Worm (Caenorhabditis elegans) whole organism, young adult: ENCODE results near the gene ckb-2.

ENCODE experiments used
- D2030.7 ChIP-seq: fragments of 200-800 bp; sonication (Bioruptor generic); IDR thresholded peaks from 2 replicates; pipeline ENCODE4 v1.3.6; 2022; ENCODE audit warnings: missing genetic modification reagents, missing genetic modification characterization, missing compliant biosample characterization
- F23B12.7 ChIP-seq: sonication (generic microtip); optimal IDR thresholded peaks from 2 replicates; lab custom pipeline; 2017; ENCODE audit warnings: missing genetic modification characterization, mild to moderate bottlenecking, missing compliant biosample characterization, antibody characterized with exemption, moderate library complexity; ENCODE audit not compliant: insufficient read depth
- F52B5.7 ChIP-seq: sonication (generic microtip); optimal IDR thresholded peaks from 2 replicates; lab custom pipeline; 2016; ENCODE audit warnings: mild to moderate bottlenecking, missing genetic modification characterization, missing compliant biosample characterization
- K12H6.12 ChIP-seq: fragments of 200-800 bp; sonication (Bioruptor generic); optimal IDR thresholded peaks from 2 replicates; lab custom pipeline; 2018; ENCODE audit warnings: mild to moderate bottlenecking, missing genetic modification characterization, missing compliant biosample characterization
- T07F8.4 ChIP-seq: sonication (generic microtip); optimal IDR thresholded peaks from 2 replicates; lab custom pipeline; 2016; ENCODE audit warnings: mild to moderate bottlenecking, missing genetic modification characterization, moderate library complexity, missing compliant biosample characterization
- T26A5.8 ChIP-seq: sonication (generic microtip); optimal IDR thresholded peaks from 2 replicates; lab custom pipeline; 2016; ENCODE audit warnings: missing genetic modification characterization, missing compliant biosample characterization
- Y53G8AR.9 ChIP-seq: fragments of 200-800 bp; sonication (Bioruptor generic); conservative IDR thresholded peaks from 2 replicates; pipeline ENCODE4 v1.3.6; 2022; ENCODE audit warnings: missing genetic modification reagents, missing genetic modification characterization, missing compliant biosample characterization
- aptf-2 ChIP-seq: fragments of 200-800 bp; sonication (Bioruptor generic); conservative IDR thresholded peaks from 2 replicates; pipeline ENCODE4 v1.3.6; 2022; ENCODE audit warnings: missing genetic modification reagents, missing genetic modification characterization, missing compliant biosample characterization
- attf-3 ChIP-seq: fragments of 200-800 bp; sonication (Bioruptor generic); conservative IDR thresholded peaks from 2 replicates; pipeline ENCODE4 v1.3.6; 2022; ENCODE audit warnings: missing genetic modification reagents, missing genetic modification characterization, missing compliant biosample characterization
- attf-5 ChIP-seq: fragments of 200-800 bp; sonication (Bioruptor generic); optimal IDR thresholded peaks from 2 replicates; lab custom pipeline; 2018; ENCODE audit warnings: mild to moderate bottlenecking, missing genetic modification characterization, missing compliant biosample characterization
- cebp-1 ChIP-seq, 2 experiments: fragments of 200-800 bp in 1 of 2; sonication (Bioruptor generic) in 1 of 2; sonication (generic microtip) in 1 of 2; IDR thresholded peaks in 1 of 2; optimal IDR thresholded peaks in 1 of 2; 2 replicates each; pipeline versions ENCODE4 v1.3.6 to Lab custom; 2017 to 2022; ENCODE audit warnings: missing compliant biosample characterization in 2 of 2, missing genetic modification characterization in 2 of 2, mild to moderate bottlenecking in 1 of 2, missing genetic modification reagents in 1 of 2, moderate library complexity in 1 of 2
- cebp-2 ChIP-seq: fragments of 200-800 bp; sonication (Bioruptor generic); IDR thresholded peaks from 2 replicates; pipeline ENCODE4 v1.3.6; 2022; ENCODE audit warnings: missing genetic modification characterization, missing compliant biosample characterization
- ceh-40 ChIP-seq: fragments of 200-800 bp; sonication (Bioruptor generic); IDR thresholded peaks from 2 replicates; pipeline ENCODE4 v1.3.6; 2022; ENCODE audit warnings: missing genetic modification characterization, missing compliant biosample characterization
- ceh-79 ChIP-seq: sonication (generic microtip); optimal IDR thresholded peaks from 2 replicates; lab custom pipeline; 2017; ENCODE audit warnings: mild to moderate bottlenecking, missing genetic modification characterization, missing compliant biosample characterization
- dox-1 ChIP-seq: fragments of 200-800 bp; sonication (Bioruptor generic); IDR thresholded peaks from 2 replicates; pipeline ENCODE4 v1.3.6; 2022; ENCODE audit warnings: missing genetic modification reagents, missing genetic modification characterization, missing compliant biosample characterization
- egl-44 ChIP-seq: fragments of 200-800 bp; sonication (Bioruptor generic); IDR thresholded peaks from 2 replicates; pipeline ENCODE4 v1.3.6; 2022; ENCODE audit warnings: missing genetic modification reagents, missing genetic modification characterization, missing compliant biosample characterization
- gei-17 ChIP-seq: fragments of 200-800 bp; sonication (Bioruptor generic); optimal IDR thresholded peaks from 2 replicates; lab custom pipeline; 2018; ENCODE audit warnings: mild to moderate bottlenecking, missing genetic modification characterization, missing compliant biosample characterization
- hmg-1.2 ChIP-seq: fragments of 200-800 bp; sonication (Bioruptor generic); IDR thresholded peaks from 2 replicates; pipeline ENCODE4 v1.3.6; 2022; ENCODE audit warnings: missing genetic modification reagents, missing genetic modification characterization, missing compliant biosample characterization
- hsf-1 ChIP-seq: fragments of 200-800 bp; sonication (Bioruptor generic); IDR thresholded peaks from 2 replicates; pipeline ENCODE4 v1.3.6; 2022; ENCODE audit warnings: missing genetic modification reagents, missing genetic modification characterization, missing compliant biosample characterization
- lin-26 ChIP-seq: fragments of 200-800 bp; sonication (Bioruptor generic); IDR thresholded peaks from 2 replicates; pipeline ENCODE4 v1.3.6; 2022; ENCODE audit warnings: missing genetic modification reagents, missing genetic modification characterization, missing compliant biosample characterization
- lin-40 ChIP-seq: sonication (generic microtip); optimal IDR thresholded peaks from 2 replicates; lab custom pipeline; 2016; ENCODE audit warnings: missing genetic modification characterization, mild to moderate bottlenecking, missing compliant biosample characterization, missing genotype, missing genetic modification reagents
- lin-54 ChIP-seq: fragments of 200-800 bp; sonication (Bioruptor generic); optimal IDR thresholded peaks from 2 replicates; lab custom pipeline; 2018; ENCODE audit warnings: mild to moderate bottlenecking, missing genetic modification characterization, missing compliant biosample characterization
- lsl-1 ChIP-seq: fragments of 200-800 bp; sonication (Bioruptor generic); optimal IDR thresholded peaks from 2 replicates; lab custom pipeline; 2018; ENCODE audit warnings: mild to moderate bottlenecking, missing genetic modification characterization, moderate library complexity, missing compliant biosample characterization
- madf-3 ChIP-seq: fragments of 200-800 bp; sonication (Bioruptor generic); IDR thresholded peaks from 2 replicates; pipeline ENCODE4 v1.3.6; 2022; ENCODE audit warnings: missing genetic modification reagents, missing genetic modification characterization, missing compliant biosample characterization
- mcd-1 ChIP-seq: fragments of 200-800 bp; sonication (Bioruptor generic); IDR thresholded peaks from 2 replicates; pipeline ENCODE4 v1.3.6; 2022; ENCODE audit warnings: missing genetic modification reagents, missing genetic modification characterization, missing compliant biosample characterization
- mel-28 ChIP-seq: sonication (generic microtip); optimal IDR thresholded peaks from 2 replicates; lab custom pipeline; 2016; ENCODE audit warnings: borderline replicate concordance, mild to moderate bottlenecking, missing genetic modification characterization, missing compliant biosample characterization
- mes-4 ChIP-seq: sonication (generic microtip); optimal IDR thresholded peaks from 2 replicates; lab custom pipeline; 2016; ENCODE audit warnings: missing genotype, missing genetic modification characterization, missing compliant biosample characterization
- nhr-80 ChIP-seq: sonication (generic microtip); optimal IDR thresholded peaks from 2 replicates; lab custom pipeline; 2016; ENCODE audit warnings: missing genetic modification characterization, missing compliant biosample characterization
- nhr-90 ChIP-seq: sonication (generic microtip); optimal IDR thresholded peaks from 2 replicates; lab custom pipeline; 2016; ENCODE audit warnings: missing genotype, mild to moderate bottlenecking, missing genetic modification characterization, missing compliant biosample characterization
- pbrm-1 ChIP-seq: fragments of 200-800 bp; sonication (Bioruptor generic); IDR thresholded peaks from 2 replicates; pipeline ENCODE4 v1.3.6; 2022; ENCODE audit warnings: missing genetic modification reagents, missing genetic modification characterization, missing compliant biosample characterization
- sea-2 ChIP-seq: fragments of 200-800 bp; sonication (Bioruptor generic); IDR thresholded peaks from 2 replicates; pipeline ENCODE4 v1.3.6; 2022; ENCODE audit warnings: missing genetic modification characterization, missing compliant biosample characterization
- snpc-1.1 ChIP-seq: sonication (generic microtip); optimal IDR thresholded peaks from 2 replicates; lab custom pipeline; 2017; ENCODE audit warnings: missing genetic modification characterization, mild to moderate bottlenecking, missing compliant biosample characterization, antibody characterized with exemption, moderate library complexity, missing genotype, missing genetic modification reagents; ENCODE audit not compliant: insufficient read depth
- snpc-1.3 ChIP-seq: sonication (generic microtip); optimal IDR thresholded peaks from 2 replicates; lab custom pipeline; 2017; ENCODE audit warnings: missing genetic modification characterization, mild to moderate bottlenecking, missing compliant biosample characterization, antibody characterized with exemption, moderate library complexity, missing genotype, missing genetic modification reagents; ENCODE audit not compliant: insufficient read depth
- snpc-3.4 ChIP-seq: sonication (generic microtip); optimal IDR thresholded peaks from 2 replicates; lab custom pipeline; 2017; ENCODE audit warnings: missing genetic modification characterization, mild to moderate bottlenecking, missing compliant biosample characterization, antibody characterized with exemption, moderate library complexity, missing genotype, missing genetic modification reagents
- somi-1 ChIP-seq: fragments of 200-800 bp; sonication (Bioruptor generic); optimal IDR thresholded peaks from 2 replicates; lab custom pipeline; 2018; ENCODE audit warnings: mild to moderate bottlenecking, missing genetic modification characterization, missing compliant biosample characterization
- tbp1 ChIP-seq: fragments of 200-800 bp; sonication (Bioruptor generic); optimal IDR thresholded peaks from 2 replicates; lab custom pipeline; 2018; ENCODE audit warnings: mild to moderate bottlenecking, missing genetic modification characterization, missing compliant biosample characterization
- tbx-9 ChIP-seq: sonication (generic microtip); optimal IDR thresholded peaks from 2 replicates; lab custom pipeline; 2016; ENCODE audit warnings: borderline replicate concordance, missing genetic modification characterization, inconsistent platforms, missing compliant biosample characterization
- unc-130 ChIP-seq: sonication (generic microtip); optimal IDR thresholded peaks from 2 replicates; lab custom pipeline; 2016; ENCODE audit warnings: missing genetic modification reagents, missing genetic modification characterization, missing compliant biosample characterization
- unc-62 ChIP-seq: fragments of 150-350 bp; optimal IDR thresholded peaks from 2 replicates; lab custom pipeline; 2014; ENCODE audit warnings: missing biosample characterization, missing genetic modification reagents, missing genetic modification characterization
- ztf-18 ChIP-seq: sonication (generic microtip); optimal IDR thresholded peaks from 2 replicates; lab custom pipeline; 2016; ENCODE audit warnings: missing genotype, mild to moderate bottlenecking, missing genetic modification characterization, missing compliant biosample characterization

ckb-2 gene

DNA sequence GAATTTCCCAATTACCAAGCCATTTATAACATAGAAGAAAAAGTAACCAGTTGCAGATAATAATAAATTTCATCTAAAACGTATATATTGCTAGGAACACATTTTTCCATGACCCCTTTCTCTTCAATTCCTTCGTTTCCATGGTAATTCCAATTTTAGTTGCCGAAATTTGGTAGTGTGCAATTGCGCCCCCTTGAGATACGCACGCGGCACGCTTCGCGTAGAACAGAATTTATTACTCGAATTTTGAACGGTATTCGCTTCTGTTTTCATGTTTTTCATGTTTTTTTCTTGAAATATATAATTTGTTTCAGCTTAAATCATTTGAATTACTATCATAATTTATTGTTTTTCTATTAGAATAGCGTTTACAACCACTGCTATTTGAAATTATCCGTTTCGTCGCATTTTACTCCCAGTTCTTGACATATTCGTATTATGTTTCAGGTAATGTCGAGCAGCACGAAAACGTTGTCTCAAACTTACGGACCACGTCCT is 36.6 kb downstream of the ckb-2 start, which contains the start of the genes R07E5.17 and snfc-5:
Gene R07E5.17, minus strand, starts transcription at position 98 of the 498 bp plus-strand sequence.
Gene snfc-5, plus strand, starts transcription at position 448 of the 498 bp plus-strand sequence.
- no peak for TF ChIP-seq pbrm-1 (GFP tag; lab: Robert Waterston, UW)
- 0 out of 2 replicates have a peak, but pooled peaks have one; percentile 28 for TF ChIP-seq dox-1
- TF ChIP-seq lin-54 (GFP tag; lab: Kevin White, UChicago): no peak
- peak; percentile 68 for TF ChIP-seq attf-5 (GFP tag; lab: Kevin White, UChicago)
- peak; percentile 32 for TF ChIP-seq F23B12.7 (tag; lab: Kevin White, UChicago)
- peak; percentile 92 for TF ChIP-seq madf-3
- 0 out of 2 replicates have a peak, but pooled peaks have one; percentile 22 for TF ChIP-seq mcd-1
- TF ChIP-seq hmg-1.2 (GFP tag; lab: Robert Waterston, UW): peak; percentile 15; the same call in 1 of the 2 replicates
- TF ChIP-seq, all 124 proteins: peak for 6

- no peak for TF ChIP-seq nhr-80 (tag; lab: Kevin White, UChicago)
- peak; percentile 39; the same call in 1 of the 2 replicates for TF ChIP-seq lin-26 (GFP tag; lab: Robert Waterston, UW)
- TF ChIP-seq hsf-1 (GFP tag; lab: Robert Waterston, UW): 0 out of 2 replicates have a peak, but pooled peaks have one; percentile 29
- TF ChIP-seq Y53G8AR.9 (GFP tag; lab: Robert Waterston, UW): 0 out of 2 replicates have a peak, but pooled peaks have one; percentile 17
- TF ChIP-seq ceh-79 (tag; lab: Kevin White, UChicago): no peak
These were observed 38.2 kb downstream of the ckb-2 start, which contains the start of gene rnp-4 for ce11 chrIII:4405986-4406385. Gene rnp-4 (plus strand): TSS chrIII:4406286.

- TF ChIP-seq T26A5.8 (no peak), tbx-9 (no peak), K12H6.12 (no peak), somi-1 (GFP tag; lab: Kevin White, UChicago) (no peak), mel-28 (no peak), lin-40 (tag; lab: Kevin White, UChicago) (no peak), snpc-3.4 (tag; lab: Kevin White, UChicago) (no peak), dox-1 (no peak), D2030.7 (GFP tag; lab: Robert Waterston, UW) (no peak), nhr-90 (tag; lab: Kevin White, UChicago) (no peak), Y53G8AR.9 (GFP tag; lab: Robert Waterston, UW) (no peak), aptf-2 (GFP tag; lab: Robert Waterston, UW) (no peak), F52B5.7 (no peak), gei-17 (GFP tag; lab: Kevin White, UChicago) (no peak), ceh-40 (GFP tag; lab: Robert Waterston, UW) (no peak), lsl-1 (GFP tag; lab: Kevin White, UChicago) (no peak), cebp-1 (GFP tag; IDR thresholded peaks at IDR 0.05; lab: Robert Waterston, UW) (no peak), cebp-1 (tag; optimal IDR thresholded peaks at IDR 0.05; lab: Kevin White, UChicago) (no peak), snpc-1.3 (no peak), ztf-18 (no peak), unc-130 (no peak)
These were observed 39.4 kb downstream of the ckb-2 start, which contains the start of gene prdx-3 for ce11 chrIII:4407144-4407543. Gene prdx-3 (plus strand): TSS chrIII:4407444.

DNA sequence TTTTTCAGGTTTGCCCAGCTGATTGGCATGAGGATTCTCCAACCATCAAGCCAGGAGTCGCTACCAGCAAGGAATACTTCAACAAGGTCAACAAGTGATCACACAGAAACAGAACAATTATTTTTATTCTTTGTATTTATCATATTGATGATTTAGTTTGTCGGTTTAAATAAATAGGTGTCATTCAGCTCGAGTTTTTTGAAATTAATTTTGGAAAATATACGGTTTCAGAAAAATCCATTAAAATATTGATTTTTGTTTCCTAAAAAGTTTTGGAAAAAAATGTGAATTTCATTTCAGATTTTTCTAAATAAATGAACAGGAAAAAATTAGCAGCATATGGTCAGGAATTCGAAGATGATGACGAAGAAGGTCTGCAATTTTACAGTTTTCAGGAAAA is 40.5 kb downstream of the ckb-2 start, which contains the start of gene gpch-1:
Gene gpch-1, plus strand, starts transcription at position 301 of the 400 bp plus-strand sequence.
- TF ChIP-seq attf-3: no peak
- no peak for TF ChIP-seq sea-2 (GFP tag; lab: Robert Waterston, UW)
- TF ChIP-seq mes-4 (tag; lab: Kevin White, UChicago): no peak
- no peak for TF ChIP-seq egl-44
- TF ChIP-seq T07F8.4 (tag; lab: Kevin White, UChicago): no peak
- no peak for TF ChIP-seq unc-62
- no peak for TF ChIP-seq hsf-1 (GFP tag; lab: Robert Waterston, UW)
- TF ChIP-seq snpc-1.1 (tag; lab: Kevin White, UChicago): no peak
- TF ChIP-seq cebp-2: no peak
- no peak for TF ChIP-seq tbp1 (GFP tag; lab: Kevin White, UChicago)
